Fruit fly (Drosophila melanogaster): ENCODE measurements around the gene Sec61gamma.

Gene Sec61gamma

dm6 chrX:19668405-19668804, 25.3 kb downstream of the Sec61gamma start (continued):
- TF ChIP-seq exex (tag; optimal IDR thresholded peaks at IDR 0.05) (no peak), Tbp (GFP tag; optimal IDR thresholded peaks at IDR 0.05) (no peak), lilli (GFP tag; optimal IDR thresholded peaks at IDR 0.05) (peak; percentile 99), GATAe (GFP tag; conservative IDR thresholded peaks at IDR 0.05) (peak; percentile 75), CTCF (GFP tag; optimal IDR thresholded peaks at IDR 0.05) (peak; percentile 56), Camta (GFP tag; optimal IDR thresholded peaks at IDR 0.05) (peak; percentile 97), kay (GFP tag; optimal IDR thresholded peaks at IDR 0.05) (peak; percentile 100), CG14014 (GFP tag; IDR thresholded peaks at IDR 0.05) (peak; percentile 96), BEAF-32 (GFP tag; optimal IDR thresholded peaks at IDR 0.05) (peak; percentile 18), sna (GFP tag; IDR thresholded peaks at IDR 0.05; ENCODE audit: partially characterized antibody) (no peak), CG2678 (tag; optimal IDR thresholded peaks at IDR 0.05) (peak; percentile 95), dmrt11E (tag; optimal IDR thresholded peaks at IDR 0.05) (peak; percentile 98), Fer3 (tag; optimal IDR thresholded peaks at IDR 0.05) (peak; percentile 93), seq (GFP tag; IDR thresholded peaks at IDR 0.05) (peak; percentile 95), prd (optimal IDR thresholded peaks at IDR 0.05) (no peak), prd (GFP tag; IDR thresholded peaks at IDR 0.05) (peak; percentile 95), CG4424 (GFP tag; optimal IDR thresholded peaks at IDR 0.05) (peak; percentile 94), da (GFP tag; optimal IDR thresholded peaks at IDR 0.05) (peak; percentile 93), CG8478 (optimal IDR thresholded peaks at IDR 0.05) (no peak), Lpt (GFP tag; optimal IDR thresholded peaks at IDR 0.05) (no peak), odd (GFP tag; optimal IDR thresholded peaks at IDR 0.05) (peak; percentile 91), Nf-YA (GFP tag; IDR thresholded peaks at IDR 0.05) (peak; percentile 85), Elba2 (GFP tag; optimal IDR thresholded peaks at IDR 0.05) (peak; percentile 69), fd102C (GFP tag; optimal IDR thresholded peaks at IDR 0.05) (peak; percentile 70), Atf6 (GFP tag; IDR thresholded peaks at IDR 0.05) (peak; percentile 94), CG12219 (GFP tag; optimal IDR thresholded peaks at IDR 0.05) (peak; percentile 97), Spps (tag; optimal IDR thresholded peaks at IDR 0.05) (peak; percentile 94), eve (GFP tag; optimal IDR thresholded peaks at IDR 0.05) (peak in 1 of 2 experiments; percentile 55), so (GFP tag; IDR thresholded peaks at IDR 0.05) (peak; percentile 94), pum (GFP tag; optimal IDR thresholded peaks at IDR 0.05) (peak; percentile 98), CG8281 (tag; optimal IDR thresholded peaks at IDR 0.05) (peak; percentile 86), knrl (GFP tag; IDR thresholded peaks at IDR 0.05; ENCODE audit: partially characterized antibody) (no peak), CG12071 (GFP tag; optimal IDR thresholded peaks at IDR 0.05) (peak; percentile 91), CG4404 (GFP tag; IDR thresholded peaks at IDR 0.05) (peak; percentile 92), CG7745 (tag; optimal IDR thresholded peaks at IDR 0.05) (peak; percentile 15), Dad (GFP tag; optimal IDR thresholded peaks at IDR 0.05) (peak; percentile 97), CG30403 (GFP tag; optimal IDR thresholded peaks at IDR 0.05) (peak; percentile 97), ash1 (GFP tag; optimal IDR thresholded peaks at IDR 0.05) (peak; percentile 42), jigr1 (GFP tag; IDR thresholded peaks at IDR 0.05) (peak; percentile 64; the same call in 2 of the 3 replicates), CG6683 (GFP tag; optimal IDR thresholded peaks at IDR 0.05) (peak; percentile 78), pnt (GFP tag; optimal IDR thresholded peaks at IDR 0.05) (peak; percentile 99), jing (GFP tag; optimal IDR thresholded peaks at IDR 0.05) (peak; percentile 93), CG14860 (GFP tag; IDR thresholded peaks at IDR 0.05; ENCODE audit: partially characterized antibody) (no peak), Nf-YB (GFP tag; optimal IDR thresholded peaks at IDR 0.05) (peak; percentile 84), bbx (GFP tag; IDR thresholded peaks at IDR 0.05; ENCODE audit: partially characterized antibody) (no peak), NK7.1 (GFP tag; optimal IDR thresholded peaks at IDR 0.05) (peak; percentile 96), CG5180 (GFP tag; optimal IDR thresholded peaks at IDR 0.05) (peak; percentile 74), lbe (GFP tag; optimal IDR thresholded peaks at IDR 0.05) (peak; percentile 98), dan (GFP tag; IDR thresholded peaks at IDR 0.05) (peak; percentile 91), Dek (tag; optimal IDR thresholded peaks at IDR 0.05) (peak; percentile 94), NFAT (GFP tag; IDR thresholded peaks at IDR 0.05) (peak; percentile 93), scrt (GFP tag; optimal IDR thresholded peaks at IDR 0.05) (peak; percentile 87)

Data from whole organism, embryonic.